Fruit fly (Drosophila melanogaster): ENCODE data around the gene SmydA-8.

DNA sequence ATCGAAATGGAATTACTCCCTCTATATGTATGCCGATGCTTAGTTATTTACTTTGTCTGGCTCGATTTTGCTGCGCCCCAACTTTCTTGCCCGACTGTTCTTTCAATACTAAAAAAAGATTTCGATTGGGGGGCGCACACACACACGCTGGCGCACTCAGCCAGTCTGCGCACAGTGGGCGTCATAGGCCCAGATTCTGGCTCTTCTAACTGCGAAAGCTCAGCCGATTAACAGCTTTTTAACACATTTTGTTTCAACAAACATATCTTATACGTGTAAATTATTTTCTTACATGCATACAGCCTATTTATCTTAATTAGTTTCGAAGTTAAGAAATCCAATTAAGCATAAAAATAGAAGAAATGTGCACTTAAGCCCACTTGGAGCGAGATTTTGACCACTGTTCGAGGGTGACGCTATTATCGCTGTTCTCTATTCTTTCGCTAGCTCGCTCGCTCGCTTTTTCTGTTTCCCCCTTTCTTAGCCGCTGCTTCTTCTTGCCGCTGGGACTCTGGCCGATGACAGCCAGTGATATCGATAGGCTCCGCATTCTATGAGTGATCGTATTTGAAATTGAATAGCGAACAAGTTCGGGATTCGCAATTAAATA lies 8.7 kb upstream of the SmydA-8 start, which contains the start of gene Vinc:
- TF ChIP-seq CTCF (optimal IDR thresholded peaks at IDR 0.05), result no peak
- no peak for TF ChIP-seq CG8478 (optimal IDR thresholded peaks at IDR 0.05)

Data from S2 (cell line).